Worm (Caenorhabditis elegans) whole organism, mixed stage, embryonic: ENCODE data around the gene ogdh-1.

Source experiments
- blmp-1 ChIP-seq: fragments of 150-350 bp; optimal IDR thresholded peaks from 2 replicates; lab custom pipeline; 2014; ENCODE audit warnings: missing biosample characterization, missing genetic modification characterization
- ceh-39 ChIP-seq: fragments of 150-350 bp; optimal IDR thresholded peaks from 2 replicates; lab custom pipeline; 2014; ENCODE audit warnings: missing biosample characterization, missing genetic modification characterization
- elt-3 ChIP-seq: fragments of 150-350 bp; optimal IDR thresholded peaks from 2 replicates; lab custom pipeline; 2014; ENCODE audit warnings: missing biosample characterization, missing genetic modification characterization
- mls-2 ChIP-seq: sonication (generic microtip); optimal IDR thresholded peaks from 2 replicates; lab custom pipeline; 2016; ENCODE audit warnings: mild to moderate bottlenecking, missing genetic modification characterization, moderate library complexity, missing compliant biosample characterization
- unc-62 ChIP-seq: fragments of 150-350 bp; optimal IDR thresholded peaks from 2 replicates; lab custom pipeline; 2014; ENCODE audit warnings: missing biosample characterization, missing genetic modification reagents, missing genetic modification characterization

DNA sequence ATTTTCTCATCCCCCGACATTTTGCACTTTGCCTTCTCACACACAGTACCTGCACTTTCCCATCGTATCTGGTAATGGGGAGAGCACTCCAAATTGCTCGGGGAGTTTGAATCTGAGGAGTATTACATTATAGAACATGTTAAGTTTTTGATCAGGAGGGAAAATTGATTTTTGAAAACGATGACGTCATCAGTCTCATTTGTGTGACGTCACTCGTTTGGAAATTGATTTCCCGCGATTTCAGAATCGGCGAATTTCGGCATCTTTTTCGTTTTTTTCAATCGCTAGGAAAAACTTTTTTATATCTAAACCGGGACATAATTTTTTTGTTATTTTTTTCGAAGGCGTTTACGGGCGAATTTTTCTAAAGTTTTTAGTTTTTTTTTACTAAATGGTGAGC lies 30.5 kb downstream of the ogdh-1 start:
- TF ChIP-seq elt-3 (tag; lab: Kevin White, UChicago) (no peak), unc-62 (no peak), mls-2 (tag; lab: Kevin White, UChicago) (no peak), ceh-39 (tag; lab: Kevin White, UChicago) (no peak), blmp-1 (tag; lab: Kevin White, UChicago) (no peak)
